Fruit fly (Drosophila melanogaster): ENCODE results near the gene Ccn.

Ccn gene

DNA sequence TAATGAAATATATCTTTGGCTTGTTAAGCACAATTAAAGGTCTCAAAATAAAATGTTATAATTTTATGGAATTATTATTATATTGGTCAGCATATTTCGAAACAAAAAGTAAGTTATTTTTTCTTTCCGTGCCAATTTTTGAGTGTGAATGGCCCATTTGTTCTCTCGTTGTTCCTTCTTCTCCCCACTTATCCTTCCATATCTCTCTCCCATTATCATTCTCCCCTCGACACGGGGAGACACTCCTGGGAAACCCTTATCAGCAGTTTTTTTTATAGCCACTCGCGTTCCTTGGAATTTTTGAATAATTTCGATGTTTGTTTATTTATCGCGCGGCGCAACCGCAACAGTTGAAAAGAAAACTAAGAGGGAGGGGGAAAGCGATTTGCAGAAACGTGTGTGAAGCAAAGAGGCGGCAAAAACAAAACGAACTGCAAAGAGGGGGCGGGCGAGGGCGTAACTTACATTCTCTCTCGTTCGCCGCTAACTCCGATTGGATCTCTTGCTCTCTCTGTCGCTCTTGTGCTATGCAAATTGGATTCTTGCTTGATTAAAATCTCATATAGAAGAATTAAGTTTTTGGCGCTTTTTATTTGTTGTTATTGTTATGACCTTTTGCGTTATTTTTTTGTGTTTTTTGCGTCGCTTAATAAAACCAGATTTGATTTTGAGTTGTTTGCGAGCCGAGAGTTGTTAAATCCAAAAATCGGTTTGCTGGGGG is 22.0 kb upstream of the Ccn start:
- TF ChIP-seq pad (GFP tag; optimal IDR thresholded peaks at IDR 0.05) (peak; percentile 68), Clk (GFP tag; optimal IDR thresholded peaks at IDR 0.05) (no peak), kay (GFP tag; ENCODE audit: borderline replicate concordance) (peak; percentile 82)

dm6 chr3L:17668386-17668944 is 21.4 kb upstream of the Ccn start:
- TF ChIP-seq ovo (GFP tag; optimal IDR thresholded peaks at IDR 0.05): peak; percentile 14
- TF ChIP-seq kay (GFP tag; ENCODE audit: borderline replicate concordance): no peak
- no peak for TF ChIP-seq cnc (optimal IDR thresholded peaks at IDR 0.05)
- no peak for TF ChIP-seq Mnt (GFP tag; optimal IDR thresholded peaks at IDR 0.05)
- peak; percentile 83 for TF ChIP-seq tj (GFP tag; optimal IDR thresholded peaks at IDR 0.05)
- TF ChIP-seq toe (GFP tag; optimal IDR thresholded peaks at IDR 0.05): no peak
- TF ChIP-seq CG7101 (tag; optimal IDR thresholded peaks at IDR 0.05): no peak
- TF ChIP-seq CG12768 (GFP tag; optimal IDR thresholded peaks at IDR 0.05): peak; percentile 4
- TF ChIP-seq CG1620 (GFP tag; optimal IDR thresholded peaks at IDR 0.05): no peak

- TF ChIP-seq CG1620 (GFP tag; optimal IDR thresholded peaks at IDR 0.05): peak; percentile 20
- TF ChIP-seq bab1 (GFP tag; optimal IDR thresholded peaks at IDR 0.05): peak; percentile 60
- TF ChIP-seq CG5204 (GFP tag; optimal IDR thresholded peaks at IDR 0.05): no peak
- no peak for TF ChIP-seq cic (GFP tag; optimal IDR thresholded peaks at IDR 0.05)
- TF ChIP-seq ovo (GFP tag; optimal IDR thresholded peaks at IDR 0.05): peak; percentile 24
- peak; percentile 25 for TF ChIP-seq Clk (GFP tag; optimal IDR thresholded peaks at IDR 0.05)
- no peak for TF ChIP-seq Crg-1 (GFP tag; optimal IDR thresholded peaks at IDR 0.05)
- TF ChIP-seq CG7045 (GFP tag; optimal IDR thresholded peaks at IDR 0.05): no peak
- TF ChIP-seq Mnt (GFP tag; optimal IDR thresholded peaks at IDR 0.05): peak; percentile 11
- TF ChIP-seq CG12768 (GFP tag; optimal IDR thresholded peaks at IDR 0.05): peak; percentile 2
- TF ChIP-seq CG7101 (tag; optimal IDR thresholded peaks at IDR 0.05): peak; percentile 35
- TF ChIP-seq toe (GFP tag; optimal IDR thresholded peaks at IDR 0.05): peak; percentile 45
- TF ChIP-seq CG14711 (tag; optimal IDR thresholded peaks at IDR 0.05): peak; percentile 76
- TF ChIP-seq Hr96 (GFP tag; optimal IDR thresholded peaks at IDR 0.05): peak; percentile 18
- TF ChIP-seq pad (GFP tag; optimal IDR thresholded peaks at IDR 0.05): no peak
Measured at dm6 chr3L:17668945-17669779, 20.7 kb upstream of the Ccn start, which contains the start of gene Crtc. Gene Crtc, minus strand, starts transcription at chr3L:17669234.

- TF ChIP-seq CG7101 (tag; optimal IDR thresholded peaks at IDR 0.05) (no peak), CG14711 (tag; optimal IDR thresholded peaks at IDR 0.05) (no peak), tj (GFP tag; optimal IDR thresholded peaks at IDR 0.05) (no peak), CG1620 (GFP tag; optimal IDR thresholded peaks at IDR 0.05) (no peak), pad (GFP tag; optimal IDR thresholded peaks at IDR 0.05) (no peak), ovo (GFP tag; optimal IDR thresholded peaks at IDR 0.05) (no peak), CG11617 (GFP tag; optimal IDR thresholded peaks at IDR 0.05) (no peak), Hr96 (GFP tag; optimal IDR thresholded peaks at IDR 0.05) (no peak), kay (GFP tag; ENCODE audit: borderline replicate concordance) (no peak)
Measured at dm6 chr3L:17671322-17671721, 18.5 kb upstream of the Ccn start, which contains the start of gene CG34251. Gene CG34251, plus strand, starts transcription at chr3L:17671622.

dm6 chr3L:17671768-17672167 is 18.0 kb upstream of the Ccn start:
- TF ChIP-seq CG14711 (tag; optimal IDR thresholded peaks at IDR 0.05): no peak
- TF ChIP-seq Clk (GFP tag; optimal IDR thresholded peaks at IDR 0.05): no peak
- no peak for TF ChIP-seq cnc (optimal IDR thresholded peaks at IDR 0.05)
- TF ChIP-seq Crg-1 (GFP tag; optimal IDR thresholded peaks at IDR 0.05): no peak
- no peak for TF ChIP-seq tj (GFP tag; optimal IDR thresholded peaks at IDR 0.05)
- no peak for TF ChIP-seq cic (GFP tag; optimal IDR thresholded peaks at IDR 0.05)
- no peak for TF ChIP-seq ovo (GFP tag; optimal IDR thresholded peaks at IDR 0.05)
- TF ChIP-seq toe (GFP tag; optimal IDR thresholded peaks at IDR 0.05): no peak
- no peak for TF ChIP-seq CG7045 (GFP tag; optimal IDR thresholded peaks at IDR 0.05)
- no peak for TF ChIP-seq pad (GFP tag; optimal IDR thresholded peaks at IDR 0.05)

- TF ChIP-seq pad (GFP tag; optimal IDR thresholded peaks at IDR 0.05) (no peak), tj (GFP tag; optimal IDR thresholded peaks at IDR 0.05) (no peak), Mnt (GFP tag; optimal IDR thresholded peaks at IDR 0.05) (no peak), Clk (GFP tag; optimal IDR thresholded peaks at IDR 0.05) (no peak), bab1 (GFP tag; optimal IDR thresholded peaks at IDR 0.05) (no peak), CG14711 (tag; optimal IDR thresholded peaks at IDR 0.05) (no peak), kay (GFP tag; ENCODE audit: borderline replicate concordance) (no peak), Hr96 (GFP tag; optimal IDR thresholded peaks at IDR 0.05) (no peak)
Measured at dm6 chr3L:17719754-17720153, 29.9 kb downstream of the Ccn start, which contains the start of gene CheB74a. Gene CheB74a, minus strand, starts transcription at chr3L:17719854.

- no peak for TF ChIP-seq CG33017 (tag; optimal IDR thresholded peaks at IDR 0.05)
- TF ChIP-seq kay (GFP tag; ENCODE audit: borderline replicate concordance): no peak
- TF ChIP-seq CG12768 (GFP tag; optimal IDR thresholded peaks at IDR 0.05): no peak
Measured at dm6 chr3L:17729278-17729677, 39.5 kb downstream of the Ccn start, which contains the start of gene CG6052. Gene CG6052, minus strand, starts transcription at chr3L:17729378.
